Fruit fly (Drosophila melanogaster): ENCODE data around the gene Clp.

The Clp gene

DNA sequence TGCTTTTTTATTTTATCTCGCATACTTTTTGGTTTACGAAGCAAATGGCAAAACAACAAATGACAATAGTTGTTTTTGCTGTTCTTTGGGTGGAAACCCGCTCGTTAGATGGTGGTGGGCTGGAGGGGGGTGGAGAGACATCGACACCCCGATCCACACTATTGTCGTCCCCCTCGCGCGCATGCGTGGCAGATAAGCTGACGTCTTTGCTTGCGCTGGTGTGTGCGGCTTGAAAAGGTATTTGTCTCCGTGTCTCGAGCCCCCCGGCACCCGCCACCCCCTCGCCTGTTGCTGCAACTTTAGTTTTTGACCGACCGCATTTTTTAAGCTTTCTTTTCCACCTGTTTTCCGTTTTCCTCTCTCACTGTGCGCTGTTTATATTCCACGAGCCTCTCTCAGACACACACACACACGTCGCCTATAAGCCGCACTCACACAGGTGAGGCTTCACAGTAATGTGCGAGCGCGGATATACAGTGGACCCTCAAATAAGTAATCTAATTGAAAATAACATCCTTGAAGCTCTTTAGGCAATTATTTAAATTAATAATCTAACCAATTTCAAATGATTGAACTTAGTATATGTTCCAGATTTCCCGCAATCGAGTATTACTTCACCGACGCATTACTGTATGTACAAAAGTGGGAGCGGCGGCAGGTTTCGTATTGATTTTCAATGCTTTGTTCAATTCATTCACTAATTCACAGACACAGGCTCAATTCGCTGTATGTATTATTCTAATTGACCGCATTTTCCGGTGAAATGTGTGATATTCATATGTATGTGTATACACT, 47.4 kb downstream of the Clp start (continued):
- TF ChIP-seq en (GFP tag; optimal IDR thresholded peaks at IDR 0.05), result peak; percentile 73
- TF ChIP-seq D (optimal IDR thresholded peaks at IDR 0.05), result no peak
- peak; percentile 87 for TF ChIP-seq D (GFP tag; optimal IDR thresholded peaks at IDR 0.05)
- peak; percentile 62 for TF ChIP-seq trem (tag; optimal IDR thresholded peaks at IDR 0.05)
- peak; percentile 95 for TF ChIP-seq seq (GFP tag; IDR thresholded peaks at IDR 0.05)
- TF ChIP-seq CG2889 (GFP tag; IDR thresholded peaks at IDR 0.05), result peak; percentile 91
- TF ChIP-seq CG17568 (GFP tag; optimal IDR thresholded peaks at IDR 0.05), result peak; percentile 88
- peak; percentile 95 for TF ChIP-seq H2.0 (GFP tag; IDR thresholded peaks at IDR 0.05)
- peak; percentile 96 for TF ChIP-seq CG2678 (tag; optimal IDR thresholded peaks at IDR 0.05)
- TF ChIP-seq CG6175 (GFP tag; IDR thresholded peaks at IDR 0.05), result peak; percentile 92
- TF ChIP-seq CG43689 (GFP tag; IDR thresholded peaks at IDR 0.05), result peak; percentile 88
- TF ChIP-seq CG13624 (GFP tag; optimal IDR thresholded peaks at IDR 0.05), result peak; percentile 93
- peak; percentile 50 for TF ChIP-seq CG4617 (GFP tag; optimal IDR thresholded peaks at IDR 0.05; ENCODE audit: borderline replicate concordance)
- TF ChIP-seq dm (GFP tag; optimal IDR thresholded peaks at IDR 0.05), result peak; percentile 75
- peak; percentile 88 for TF ChIP-seq CG11696 (GFP tag; IDR thresholded peaks at IDR 0.05)
- peak; percentile 90 for TF ChIP-seq Dad (GFP tag; optimal IDR thresholded peaks at IDR 0.05)
- TF ChIP-seq Xbp1 (GFP tag; optimal IDR thresholded peaks at IDR 0.05), result peak; percentile 94
- peak; percentile 95 for TF ChIP-seq gem (tag; optimal IDR thresholded peaks at IDR 0.05)
- TF ChIP-seq CG6654 (GFP tag; optimal IDR thresholded peaks at IDR 0.05), result peak; percentile 66
- peak; percentile 80 for TF ChIP-seq dati (GFP tag; IDR thresholded peaks at IDR 0.05)
- TF ChIP-seq jigr1 (GFP tag; IDR thresholded peaks at IDR 0.05), result peak; percentile 88; the same call in 2 of the 3 replicates
- TF ChIP-seq fd3F (GFP tag; optimal IDR thresholded peaks at IDR 0.05), result peak; percentile 91
- TF ChIP-seq CG8478 (optimal IDR thresholded peaks at IDR 0.05), result no peak
- peak; percentile 4 for TF ChIP-seq Sry-β (GFP tag; optimal IDR thresholded peaks at IDR 0.05)
- peak; percentile 80 for TF ChIP-seq cato (GFP tag; optimal IDR thresholded peaks at IDR 0.05; ENCODE audit: borderline replicate concordance)
- TF ChIP-seq H15 (GFP tag; IDR thresholded peaks at IDR 0.05), result peak; percentile 95
- peak; percentile 94 for TF ChIP-seq CG30403 (GFP tag; optimal IDR thresholded peaks at IDR 0.05)
- TF ChIP-seq CG1024 (GFP tag; IDR thresholded peaks at IDR 0.05), result peak; percentile 91
- peak; percentile 77 for TF ChIP-seq Hand (GFP tag; optimal IDR thresholded peaks at IDR 0.05)
- peak; percentile 96 for TF ChIP-seq zfh1 (GFP tag; IDR thresholded peaks at IDR 0.05)
- TF ChIP-seq sens-2 (GFP tag; IDR thresholded peaks at IDR 0.05), result peak; percentile 88
- TF ChIP-seq CG14014 (GFP tag; IDR thresholded peaks at IDR 0.05), result peak; percentile 97
- TF ChIP-seq CG12391 (tag; optimal IDR thresholded peaks at IDR 0.05), result peak; percentile 93
- TF ChIP-seq Scr (GFP tag; IDR thresholded peaks at IDR 0.05; ENCODE audit: partially characterized antibody), result 0 out of 2 replicates have a peak, but pooled peaks have one; percentile 15
- peak; percentile 75 for TF ChIP-seq CG31388 (GFP tag; optimal IDR thresholded peaks at IDR 0.05)
- peak; percentile 95 for TF ChIP-seq mam (GFP tag; optimal IDR thresholded peaks at IDR 0.05)
- peak; percentile 81 for TF ChIP-seq CG30431 (GFP tag; optimal IDR thresholded peaks at IDR 0.05)
- peak; percentile 90 for TF ChIP-seq CG17829 (tag; optimal IDR thresholded peaks at IDR 0.05)
- peak; percentile 90 for TF ChIP-seq BtbVII (GFP tag; optimal IDR thresholded peaks at IDR 0.05)
- peak; percentile 85 for TF ChIP-seq MTF-1 (GFP tag; optimal IDR thresholded peaks at IDR 0.05; ENCODE audit: borderline replicate concordance)
- TF ChIP-seq unpg (GFP tag; optimal IDR thresholded peaks at IDR 0.05), result peak; percentile 94
- TF ChIP-seq nmo (GFP tag; optimal IDR thresholded peaks at IDR 0.05), result peak; percentile 91
- TF ChIP-seq bigmax (GFP tag; optimal IDR thresholded peaks at IDR 0.05), result peak; percentile 26
- peak; percentile 94 for TF ChIP-seq HmgZ (tag; optimal IDR thresholded peaks at IDR 0.05)
- peak; percentile 88 for TF ChIP-seq CG8388 (GFP tag; optimal IDR thresholded peaks at IDR 0.05)
- peak; percentile 93 for TF ChIP-seq CG6689 (GFP tag; IDR thresholded peaks at IDR 0.05)
- peak; percentile 95 for TF ChIP-seq row (GFP tag; IDR thresholded peaks at IDR 0.05)
- peak; percentile 52 for TF ChIP-seq CG8359 (GFP tag; optimal IDR thresholded peaks at IDR 0.05; ENCODE audit: borderline replicate concordance)
- TF ChIP-seq ranshi (GFP tag; IDR thresholded peaks at IDR 0.05), result peak; percentile 94
- TF ChIP-seq HLH3B (GFP tag; IDR thresholded peaks at IDR 0.05), result peak; percentile 96
